Fruit fly (Drosophila melanogaster) Kc167 (cell line): ENCODE results near the gene mRpS22.
"Not testable (repeated sequence)": the region's sequence is repeated elsewhere in the genome, so short reads cannot be mapped to it uniquely, and the experiment has no call there.

Experiments used
- h ChIP-seq: fragments of >200 bp; optimal IDR thresholded peaks from 3 replicates; lab custom pipeline; 2018; ENCODE audit warnings: missing external identifiers
- psq ChIP-seq: fragments of >200 bp; optimal IDR thresholded peaks from 2 replicates; lab custom pipeline; 2017; ENCODE audit warnings: missing external identifiers

DNA sequence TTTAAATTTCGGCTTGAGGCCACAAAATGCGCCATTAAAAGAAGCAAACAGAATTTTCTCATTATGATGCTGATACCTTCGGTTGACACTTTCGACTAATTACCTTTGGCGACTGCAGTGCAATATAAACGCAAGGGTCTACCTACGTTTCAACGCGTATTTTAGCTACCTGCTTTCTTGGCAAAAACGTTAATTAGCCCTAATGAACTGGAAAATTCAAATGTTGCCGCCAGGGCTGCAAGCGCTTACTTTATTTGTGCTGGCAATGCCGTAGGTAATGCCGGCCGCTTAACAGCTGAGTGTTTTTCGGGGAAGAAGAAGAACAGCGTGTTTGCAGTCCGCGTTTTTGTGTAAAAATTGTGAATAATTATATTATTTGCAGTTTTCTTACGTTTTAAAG, 43.8 kb downstream of the mRpS22 start, which contains the start of gene CG31253:
- not testable (repeated sequence) for TF ChIP-seq h; psq (lab: Kevin White, UChicago)
